Worm (Caenorhabditis elegans) whole organism, L1 larva: ENCODE results near the gene apl-1.

Experiments
- C04F5.9 ChIP-seq: sonication (generic microtip); optimal IDR thresholded peaks from 2 replicates; lab custom pipeline; 2016; ENCODE audit warnings: missing genetic modification characterization, missing compliant biosample characterization
- Y116A8C.19 ChIP-seq: sonication (generic microtip); optimal IDR thresholded peaks from 2 replicates; lab custom pipeline; 2016; ENCODE audit warnings: missing compliant biosample characterization, missing genetic modification characterization, borderline replicate concordance
- alr-1 ChIP-seq: fragments of 200-800 bp; sonication (Bioruptor generic); optimal IDR thresholded peaks from 2 replicates; lab custom pipeline; 2018; ENCODE audit warnings: borderline replicate concordance, mild to moderate bottlenecking, missing genetic modification characterization, missing compliant biosample characterization
- ama-1 ChIP-seq: fragments of 150-350 bp; optimal IDR thresholded peaks from 2 replicates; lab custom pipeline; 2014
- blmp-1 ChIP-seq: fragments of 150-350 bp; optimal IDR thresholded peaks from 2 replicates; lab custom pipeline; 2014; ENCODE audit warnings: missing biosample characterization, missing genetic modification characterization
- ceh-63 ChIP-seq: fragments of 200-800 bp; sonication (Bioruptor generic); optimal IDR thresholded peaks from 2 replicates; lab custom pipeline; 2018; ENCODE audit warnings: mild to moderate bottlenecking, missing genetic modification characterization, missing compliant biosample characterization
- ceh-8 ChIP-seq: fragments of 200-800 bp; sonication (Bioruptor generic); optimal IDR thresholded peaks from 2 replicates; lab custom pipeline; 2018; ENCODE audit warnings: mild to moderate bottlenecking, missing genetic modification characterization, moderate library complexity, missing compliant biosample characterization
- ceh-82 ChIP-seq, 3 experiments: fragments of 150-350 bp in 1 of 3; sonication (generic microtip) in 2 of 3; optimal IDR thresholded peaks; 2 replicates each; lab custom pipeline; 2014 to 2017; ENCODE audit warnings: missing biosample characterization in 3 of 3, missing genetic modification characterization in 3 of 3
- efl-1 ChIP-seq, 4 experiments: fragments of 150-350 bp; optimal IDR thresholded peaks in 3 of 4; peaks in 1 of 4; 1 replicate in 1 of 4; 2 replicates in 3 of 4; lab custom pipeline; 2014; ENCODE audit warnings: missing biosample characterization in 2 of 4, missing genetic modification characterization in 2 of 4, missing genetic modification reagents in 2 of 4
- egl-13 ChIP-seq: sonication (generic microtip); optimal IDR thresholded peaks from 2 replicates; lab custom pipeline; 2016; ENCODE audit warnings: missing genotype, missing genetic modification reagents, missing genetic modification characterization, missing compliant biosample characterization
- ets-5 ChIP-seq: fragments of 200-800 bp; sonication (Bioruptor generic); IDR thresholded peaks from 2 replicates; pipeline ENCODE4 v1.3.6; 2022; ENCODE audit warnings: missing genetic modification characterization, missing compliant biosample characterization
- fkh-4 ChIP-seq: sonication (generic microtip); optimal IDR thresholded peaks from 2 replicates; lab custom pipeline; 2016; ENCODE audit warnings: missing compliant biosample characterization, missing genetic modification characterization, borderline replicate concordance
- fos-1 ChIP-seq: fragments of 150-350 bp; optimal IDR thresholded peaks from 2 replicates; lab custom pipeline; 2014; ENCODE audit warnings: missing biosample characterization, missing genetic modification characterization
- grh-1 ChIP-seq: fragments of 200-800 bp; sonication (Bioruptor generic); IDR thresholded peaks from 2 replicates; pipeline ENCODE4 v1.3.6; 2022; ENCODE audit warnings: missing genetic modification reagents, missing genetic modification characterization, missing compliant biosample characterization
- hpl-2 ChIP-seq: fragments of 150-350 bp; optimal IDR thresholded peaks from 2 replicates; lab custom pipeline; 2014; ENCODE audit warnings: missing biosample characterization, missing genetic modification reagents, missing genetic modification characterization
- irx-1 ChIP-seq: sonication (generic microtip); optimal IDR thresholded peaks from 2 replicates; lab custom pipeline; 2016; ENCODE audit warnings: missing genetic modification characterization, missing compliant biosample characterization
- isw-1 ChIP-seq: fragments of 200-800 bp; sonication (Bioruptor generic); IDR thresholded peaks from 2 replicates; pipeline ENCODE4 v1.3.6; 2022; ENCODE audit warnings: missing genetic modification characterization, missing compliant biosample characterization
- lin-14 ChIP-seq: fragments of 200-800 bp; sonication (Bioruptor generic); optimal IDR thresholded peaks from 2 replicates; lab custom pipeline; 2018; ENCODE audit warnings: mild to moderate bottlenecking, missing genetic modification characterization, moderate library complexity, missing compliant biosample characterization
- lin-15B ChIP-seq: fragments of 150-350 bp; sonication (generic microtip); optimal IDR thresholded peaks from 3 replicates; lab custom pipeline; 2014; ENCODE audit warnings: missing biosample characterization, missing genetic modification characterization
- lin-35 ChIP-seq, 2 experiments: fragments of 150-350 bp; optimal IDR thresholded peaks; 2 replicates each; lab custom pipeline; 2014; ENCODE audit warnings: missing biosample characterization in 2 of 2, missing genetic modification characterization in 2 of 2, missing genetic modification reagents in 2 of 2
- lir-3 ChIP-seq: sonication (generic microtip); optimal IDR thresholded peaks from 2 replicates; lab custom pipeline; 2016; ENCODE audit warnings: mild to moderate bottlenecking, missing genetic modification characterization, moderate library complexity, missing compliant biosample characterization; ENCODE audit not compliant: poor library complexity
- mab-9 ChIP-seq: fragments of 200-800 bp; sonication (Bioruptor generic); IDR thresholded peaks from 2 replicates; pipeline ENCODE4 v1.3.6; 2022; ENCODE audit warnings: missing genetic modification reagents, missing genetic modification characterization, missing compliant biosample characterization
- mdl-1 ChIP-seq, 2 experiments: fragments of 150-350 bp; optimal IDR thresholded peaks; 2 replicates each; lab custom pipeline; 2014 to 2017; ENCODE audit warnings: missing biosample characterization in 2 of 2, missing genetic modification characterization in 2 of 2, inconsistent platforms in 1 of 2
- mef-2 ChIP-seq: fragments of 150-350 bp; optimal IDR thresholded peaks from 2 replicates; lab custom pipeline; 2014; ENCODE audit warnings: missing biosample characterization, missing genetic modification characterization
- mep-1 ChIP-seq: fragments of 150-350 bp; optimal IDR thresholded peaks from 2 replicates; lab custom pipeline; 2014; ENCODE audit warnings: missing biosample characterization, missing genetic modification characterization
- nhr-20 ChIP-seq: sonication (generic microtip); optimal IDR thresholded peaks from 2 replicates; lab custom pipeline; 2016; ENCODE audit warnings: mild to moderate bottlenecking, missing genetic modification characterization, missing compliant biosample characterization
- nhr-77 ChIP-seq: fragments of 150-350 bp; optimal IDR thresholded peaks from 2 replicates; lab custom pipeline; 2014; ENCODE audit warnings: missing biosample characterization, missing genetic modification characterization
- nhr-85 ChIP-seq: sonication (generic microtip); peaks from one replicate; lab custom pipeline; 2016; ENCODE audit warnings: missing genetic modification characterization, inconsistent platforms, missing compliant biosample characterization
- pax-3 ChIP-seq: fragments of 200-800 bp; sonication (Bioruptor generic); optimal IDR thresholded peaks from 2 replicates; lab custom pipeline; 2018; ENCODE audit warnings: mild to moderate bottlenecking, missing genetic modification characterization, moderate library complexity, missing compliant biosample characterization
- rnt-1 ChIP-seq: sonication (generic microtip); optimal IDR thresholded peaks from 2 replicates; lab custom pipeline; 2016; ENCODE audit warnings: mild to moderate bottlenecking, missing genetic modification characterization, moderate library complexity, missing compliant biosample characterization
- skn-1 ChIP-seq: fragments of 150-350 bp; optimal IDR thresholded peaks from 2 replicates; lab custom pipeline; 2014; ENCODE audit warnings: missing biosample characterization, missing genetic modification characterization
- unc-30 ChIP-seq: sonication (generic microtip); optimal IDR thresholded peaks from 2 replicates; lab custom pipeline; 2017; ENCODE audit warnings: missing biosample characterization, missing genetic modification characterization
- unc-62 ChIP-seq: fragments of 150-350 bp; optimal IDR thresholded peaks from 2 replicates; lab custom pipeline; 2014; ENCODE audit warnings: missing biosample characterization, missing genetic modification reagents, missing genetic modification characterization
- vab-15 ChIP-seq: sonication (generic microtip); optimal IDR thresholded peaks from 2 replicates; lab custom pipeline; 2017; ENCODE audit warnings: missing genotype, mild to moderate bottlenecking, missing genetic modification characterization, missing compliant biosample characterization
- zip-4 ChIP-seq: fragments of 200-800 bp; sonication (Bioruptor generic); optimal IDR thresholded peaks from 2 replicates; lab custom pipeline; 2018; ENCODE audit warnings: mild to moderate bottlenecking, missing genetic modification characterization, moderate library complexity, missing compliant biosample characterization
- ztf-11 ChIP-seq, 2 experiments: sonication (generic microtip); optimal IDR thresholded peaks; 2 replicates each; lab custom pipeline; 2016 to 2017; ENCODE audit warnings: missing genetic modification characterization in 2 of 2, missing biosample characterization in 1 of 2, missing compliant biosample characterization in 1 of 2

The apl-1 gene

DNA sequence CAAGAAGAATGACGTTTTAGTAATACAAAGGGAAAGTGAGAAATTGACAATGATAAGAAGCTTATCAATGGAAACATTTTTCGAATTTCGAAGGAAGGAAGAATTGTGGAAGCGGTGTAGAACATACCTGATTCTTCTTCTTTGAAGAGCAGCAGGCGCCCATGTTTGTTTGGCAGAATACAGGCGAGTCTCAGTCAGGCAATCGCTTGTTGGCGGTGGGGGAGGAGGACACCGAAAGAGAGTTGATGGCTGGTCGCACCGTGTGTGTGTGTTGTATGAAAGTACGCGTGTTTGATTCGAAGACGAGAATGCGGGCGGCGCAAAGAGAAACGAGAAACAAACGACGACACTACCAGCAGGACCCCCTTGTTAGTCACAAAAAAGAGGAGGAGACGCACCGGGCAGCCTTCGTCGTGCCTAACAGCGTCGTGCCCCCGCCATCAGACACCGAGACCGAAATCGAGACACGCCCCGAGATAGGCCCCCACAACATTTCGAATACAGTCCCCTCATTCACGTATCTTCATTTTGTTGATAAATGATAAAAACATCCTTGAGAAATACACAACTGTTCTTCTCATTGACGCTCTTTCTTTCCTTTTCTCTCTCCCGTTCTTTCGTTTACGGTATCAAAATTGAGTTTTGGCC, 38.8 kb downstream of the apl-1 start, which contains the start of gene cal-5 (continued):
- no peak for TF ChIP-seq vab-15 (tag; lab: Kevin White, UChicago)
- peak in 1 of 3 experiments; percentile 2 for TF ChIP-seq ceh-82 (tag; optimal IDR thresholded peaks at IDR 0.05; lab: Kevin White, UChicago)
- no peak for TF ChIP-seq rnt-1
- TF ChIP-seq ama-1 (lab: Kevin White, UChicago): no peak
- no peak for TF ChIP-seq lir-3 (tag; lab: Kevin White, UChicago)
- no peak for TF ChIP-seq isw-1 (GFP tag; lab: Robert Waterston, UW)
- TF ChIP-seq ztf-11 (tag; optimal IDR thresholded peaks at IDR 0.05; lab: Kevin White, UChicago): no peak
- peak in 1 of 2 experiments; percentile 52 for TF ChIP-seq mdl-1 (tag; optimal IDR thresholded peaks at IDR 0.05; lab: Kevin White, UChicago)
- TF ChIP-seq Y116A8C.19 (tag; lab: Kevin White, UChicago): no peak
- peak; percentile 66 for TF ChIP-seq nhr-20
- no peak for TF ChIP-seq mep-1 (tag; lab: Kevin White, UChicago)
- no peak for TF ChIP-seq mef-2 (tag; lab: Kevin White, UChicago)
- no peak for TF ChIP-seq fkh-4 (tag; lab: Kevin White, UChicago)
- TF ChIP-seq pax-3: no peak
- no peak for TF ChIP-seq irx-1 (tag; lab: Kevin White, UChicago)
- TF ChIP-seq C04F5.9 (tag; lab: Kevin White, UChicago): no peak
- peak; percentile 79 for TF ChIP-seq nhr-85 (tag; lab: Kevin White, UChicago)
- no peak for TF ChIP-seq nhr-77 (tag; lab: Kevin White, UChicago)
- no peak for TF ChIP-seq ceh-8 (GFP tag; lab: Kevin White, UChicago)
- no peak for TF ChIP-seq skn-1
- peak; percentile 80 for TF ChIP-seq lin-14
- TF ChIP-seq mab-9 (GFP tag; lab: Robert Waterston, UW): no peak
- no peak for TF ChIP-seq fos-1
- no peak for TF ChIP-seq zip-4
- no peak for TF ChIP-seq unc-62 (GFP tag; lab: Kevin White, UChicago)
- 0 out of 2 replicates have a peak, but pooled peaks have one; percentile 15 for TF ChIP-seq grh-1 (GFP tag; lab: Robert Waterston, UW)
- TF ChIP-seq lin-15B (tag; lab: Kevin White, UChicago): no peak

DNA sequence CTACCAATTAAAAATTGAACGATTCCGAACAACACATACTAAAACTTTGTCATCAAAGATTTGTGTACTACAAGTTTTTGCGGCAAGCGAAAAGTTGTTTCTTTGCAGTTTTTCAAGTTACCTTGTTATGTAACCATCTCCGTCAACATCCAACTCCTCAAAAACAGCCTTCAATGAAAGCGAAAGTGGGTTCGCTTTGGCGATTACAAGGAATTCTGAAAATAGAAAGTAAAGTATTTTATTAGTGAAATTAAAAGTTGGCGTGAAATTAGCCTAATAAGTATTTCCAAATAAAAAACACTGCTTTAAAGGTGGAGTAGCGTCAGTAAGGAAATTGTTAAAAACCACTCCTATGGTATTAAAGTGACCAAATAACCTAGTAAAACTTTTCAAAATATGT, 41.1 kb downstream of the apl-1 start:
- TF ChIP-seq grh-1 (GFP tag; lab: Robert Waterston, UW) (no peak), vab-15 (tag; lab: Kevin White, UChicago) (no peak), lin-35 (GFP tag; optimal IDR thresholded peaks at IDR 0.05; lab: Kevin White, UChicago) (no peak), blmp-1 (peak; percentile 74), lin-14 (peak; percentile 40), efl-1 (optimal IDR thresholded peaks at IDR 0.05; lab: Kevin White, UChicago) (no peak), efl-1 (GFP tag; optimal IDR thresholded peaks at IDR 0.05 in 1 of 2; lab: Kevin White, UChicago) (no peak), lin-15B (tag; lab: Kevin White, UChicago) (no peak), mab-9 (GFP tag; lab: Robert Waterston, UW) (no peak), alr-1 (tag; lab: Kevin White, UChicago) (no peak), nhr-85 (tag; lab: Kevin White, UChicago) (peak; percentile 77)

DNA sequence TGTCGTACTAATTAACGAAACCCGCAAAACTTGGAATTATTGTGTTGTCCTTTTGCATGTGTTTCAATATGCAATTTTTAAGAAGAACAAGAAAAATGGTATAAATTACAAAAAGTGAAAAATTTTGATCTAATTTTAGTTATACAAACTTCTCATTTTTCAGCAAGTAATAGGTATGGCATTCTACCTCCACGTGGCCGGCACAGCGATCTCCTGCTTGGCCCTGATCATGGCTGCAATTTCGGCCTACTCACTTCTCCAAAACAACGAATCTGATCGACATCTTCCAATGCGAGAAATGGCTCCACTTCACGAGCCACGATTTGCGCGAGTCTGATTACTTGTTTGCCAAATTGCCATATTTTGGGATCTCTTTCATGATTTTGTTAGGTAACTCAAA, 42.8 kb downstream of the apl-1 start:
- TF ChIP-seq ets-5 (GFP tag; lab: Robert Waterston, UW): peak; percentile 91; the same call in 1 of the 2 replicates
- TF ChIP-seq pax-3: no peak
- TF ChIP-seq nhr-20: no peak
- no peak for TF ChIP-seq lir-3 (tag; lab: Kevin White, UChicago)
- peak; percentile 15 for TF ChIP-seq nhr-85 (tag; lab: Kevin White, UChicago)

DNA sequence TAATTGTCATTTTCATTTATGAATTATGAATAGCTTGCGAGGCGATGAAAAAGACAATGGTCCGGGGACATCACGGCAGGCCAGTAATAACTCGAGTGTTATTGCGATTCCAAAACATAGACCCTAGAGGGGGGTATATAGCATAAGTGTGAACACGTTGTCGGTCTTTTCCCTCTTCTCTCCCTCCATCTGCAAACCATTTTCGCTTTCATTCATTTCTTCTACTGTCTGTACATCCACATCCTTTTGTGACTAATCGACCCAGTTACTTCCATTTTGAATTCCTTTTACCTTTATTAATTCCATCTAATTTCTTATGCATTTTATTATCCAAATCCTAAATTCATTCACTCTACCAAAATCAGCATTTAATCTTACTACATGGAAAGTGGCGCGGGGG, 45.6 kb downstream of the apl-1 start:
- TF ChIP-seq blmp-1: peak; percentile 85
- no peak for TF ChIP-seq egl-13
- peak; percentile 8 for TF ChIP-seq lin-14
- no peak for TF ChIP-seq ceh-63
- TF ChIP-seq hpl-2: no peak
- no peak for TF ChIP-seq unc-30 (tag; lab: Kevin White, UChicago)
- TF ChIP-seq, all 84 proteins: peak for 2
